Fruit fly (Drosophila melanogaster): ENCODE data around the gene Adck5.
A peak's percentile ranks its signal among the peaks of the same experiment; 100 is the strongest.

The Adck5 gene

DNA sequence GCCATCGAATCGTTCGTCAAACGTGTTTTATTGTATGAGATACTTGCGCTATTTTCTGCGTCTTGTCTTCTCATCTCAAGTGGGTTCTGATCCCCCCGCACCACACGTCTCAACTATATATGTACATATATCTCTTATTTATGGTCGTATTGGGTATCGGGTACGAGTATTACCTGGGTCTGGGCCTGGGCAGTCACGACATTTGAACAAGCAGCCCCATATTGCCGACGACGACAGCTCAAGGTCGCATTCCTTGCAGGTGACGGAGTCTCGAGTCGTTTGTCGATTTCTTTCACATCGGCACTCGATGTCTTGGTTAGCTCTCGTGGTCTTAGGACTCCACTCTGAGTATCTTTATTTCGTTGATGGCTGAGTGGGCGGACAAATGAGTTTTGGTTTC is 24.6 kb upstream of the Adck5 start:
- no peak for TF ChIP-seq CG17801 (GFP tag; optimal IDR thresholded peaks at IDR 0.05; ENCODE audit: partially characterized antibody)

DNA sequence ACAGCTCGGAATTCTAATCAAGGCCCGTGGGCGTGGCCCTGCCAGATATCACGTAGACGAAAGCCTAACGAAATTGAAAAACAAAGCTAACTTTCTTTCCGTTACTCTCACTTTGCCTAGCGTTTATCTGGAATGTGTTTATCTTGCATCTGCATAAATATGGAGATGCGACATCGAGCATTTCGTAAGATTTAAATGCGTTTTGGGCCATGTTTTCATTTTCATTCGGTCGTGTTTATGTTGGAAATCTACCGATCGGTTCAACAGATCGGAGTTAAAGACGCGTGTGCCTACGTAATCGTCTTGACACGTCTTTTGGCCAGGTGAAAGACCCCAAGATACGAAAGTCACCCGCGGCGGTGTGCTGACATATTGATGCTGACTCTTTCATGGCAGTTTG is 21.9 kb upstream of the Adck5 start:
- TF ChIP-seq CG17801 (GFP tag; optimal IDR thresholded peaks at IDR 0.05; ENCODE audit: partially characterized antibody) = no peak

DNA sequence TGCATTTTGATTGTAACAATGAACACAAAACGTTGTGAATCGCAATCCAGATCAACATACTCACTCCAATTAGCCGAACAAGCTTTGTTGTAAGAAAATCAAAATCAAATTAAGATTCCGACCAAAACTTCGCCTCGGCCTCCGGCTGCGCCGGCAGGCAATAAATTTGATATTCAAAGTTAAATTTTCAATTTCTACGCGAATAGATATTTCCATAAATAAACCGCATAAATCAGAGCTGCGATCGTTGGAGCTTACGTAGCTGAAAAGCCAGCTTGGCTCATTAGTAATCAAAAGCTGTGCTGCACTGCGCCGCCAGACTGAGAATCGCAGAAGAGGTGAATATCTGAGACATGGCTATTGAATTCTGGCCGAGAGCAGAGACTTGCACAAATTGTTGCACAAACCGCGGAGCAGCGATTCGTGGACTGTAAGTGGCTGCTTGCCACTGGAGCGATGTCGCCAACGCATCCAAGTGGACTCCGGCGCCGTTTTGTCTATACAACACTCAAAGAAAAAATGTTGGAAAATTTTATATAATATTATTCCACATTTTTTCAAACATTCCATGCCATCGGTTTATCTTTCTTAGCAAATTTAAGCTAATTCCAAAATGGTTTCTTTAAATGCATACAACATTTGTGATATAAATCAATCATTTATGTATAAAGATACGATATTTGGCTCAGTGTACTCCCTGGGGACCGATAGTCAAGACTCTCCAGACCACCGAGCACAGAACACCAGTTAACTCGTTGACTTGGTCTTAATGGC is 21.0 kb upstream of the Adck5 start:
- no peak for TF ChIP-seq CG17801 (GFP tag; optimal IDR thresholded peaks at IDR 0.05; ENCODE audit: partially characterized antibody)

DNA sequence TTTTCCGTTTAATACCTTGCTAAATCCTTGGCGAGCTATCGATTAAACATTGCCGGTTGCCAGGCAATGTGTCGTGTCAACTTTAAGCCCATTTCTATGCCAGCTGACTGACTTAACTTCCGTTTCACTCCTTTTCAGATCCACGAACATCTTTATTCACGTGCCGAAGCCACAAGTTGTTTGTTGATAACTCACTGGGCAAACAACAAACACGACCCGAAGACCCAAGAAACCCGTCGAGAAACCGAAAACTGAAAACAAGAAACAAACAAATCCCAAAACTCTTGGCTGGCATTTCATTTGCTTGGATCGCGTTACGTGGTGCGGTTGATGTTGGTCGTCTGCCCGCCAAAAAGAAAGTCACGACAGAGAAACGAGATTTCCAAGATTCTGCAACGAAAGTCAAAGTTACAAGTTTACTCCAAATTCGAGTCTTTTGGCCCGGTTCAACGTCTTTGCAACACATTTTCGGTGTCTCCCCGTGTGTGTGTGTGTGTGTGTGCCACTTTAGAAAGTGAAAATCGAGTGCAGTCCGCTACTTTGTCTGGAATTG is 18.8 kb upstream of the Adck5 start, which contains the start of gene CG6216:
TSS of gene CG6216 (minus strand) at position 51 of the 553 bp plus-strand sequence.
- no peak for TF ChIP-seq CG17801 (GFP tag; optimal IDR thresholded peaks at IDR 0.05; ENCODE audit: partially characterized antibody)

DNA sequence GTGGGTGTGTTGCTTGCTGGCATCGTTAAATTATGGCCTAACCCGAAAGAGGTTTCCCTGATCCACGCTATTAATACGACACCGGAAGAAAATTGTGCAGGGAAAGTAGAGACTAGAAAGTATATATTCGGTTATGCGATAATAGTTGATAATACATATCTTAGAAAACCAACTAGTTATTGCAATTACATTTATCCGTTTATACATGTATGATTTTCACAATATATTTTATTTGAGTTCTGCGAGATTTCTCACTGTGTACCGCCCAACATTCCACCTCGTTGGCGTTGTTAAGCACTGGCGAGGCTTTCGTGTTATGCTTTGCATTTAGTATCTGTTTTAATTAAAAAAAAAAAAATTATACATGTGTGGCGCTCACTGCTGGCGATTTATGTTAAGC is 14.2 kb upstream of the Adck5 start:
- TF ChIP-seq CG17801 (GFP tag; optimal IDR thresholded peaks at IDR 0.05; ENCODE audit: partially characterized antibody) = no peak

DNA sequence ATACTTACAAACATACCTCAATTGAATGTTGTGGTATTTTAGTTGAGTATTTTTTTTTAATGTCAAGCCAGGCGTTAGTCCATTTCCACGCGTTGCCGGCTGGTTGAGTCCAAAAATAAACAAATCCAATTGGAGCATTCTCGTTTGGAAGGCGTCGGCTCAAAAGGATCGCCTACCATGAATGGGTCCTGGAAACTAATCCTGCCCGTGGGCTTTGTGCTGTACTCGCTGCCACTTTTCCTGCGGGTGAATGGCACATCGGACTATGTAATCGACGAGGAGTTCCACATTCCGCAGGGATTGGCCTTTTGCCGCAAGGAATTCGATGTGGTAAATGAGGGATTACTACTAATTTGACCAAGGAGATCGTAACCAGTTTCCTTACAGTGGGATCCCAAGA is 4.7 kb upstream of the Adck5 start, which contains the start of gene Alg10:
TSS of gene Alg10 (plus strand) at position 73 of the 400 bp plus-strand sequence.
- no peak for TF ChIP-seq CG17801 (GFP tag; optimal IDR thresholded peaks at IDR 0.05; ENCODE audit: partially characterized antibody)

DNA sequence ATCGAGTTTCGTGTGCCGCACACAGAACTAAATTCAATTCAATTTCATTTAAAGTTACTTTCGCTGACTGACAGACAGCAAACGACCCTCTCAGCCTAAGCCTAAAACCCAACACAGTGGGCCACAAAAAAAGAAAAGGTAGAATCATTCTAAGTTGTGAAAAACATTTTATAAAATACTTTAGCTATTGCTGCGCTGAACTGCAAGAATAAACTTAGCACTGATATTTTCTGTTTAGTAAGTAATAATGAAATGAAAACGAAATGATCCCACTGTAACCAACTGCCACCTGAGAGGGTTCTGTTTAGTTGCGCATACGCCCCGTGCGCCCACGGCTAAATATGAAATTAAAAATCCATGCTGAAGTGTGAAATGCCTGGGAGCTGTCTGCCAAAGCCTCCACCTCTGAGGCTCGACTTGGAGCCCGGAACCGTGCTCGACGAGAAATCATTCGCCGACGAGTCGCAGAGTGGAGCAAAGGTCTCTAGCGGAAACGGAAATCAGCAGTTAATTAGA is 3.5 kb downstream of the Adck5 start, which contains the start of gene CG14142:
TSS of gene CG14142 (plus strand) at position 466 of the 516 bp plus-strand sequence.
- no peak for TF ChIP-seq CG17801 (GFP tag; optimal IDR thresholded peaks at IDR 0.05; ENCODE audit: partially characterized antibody)

DNA sequence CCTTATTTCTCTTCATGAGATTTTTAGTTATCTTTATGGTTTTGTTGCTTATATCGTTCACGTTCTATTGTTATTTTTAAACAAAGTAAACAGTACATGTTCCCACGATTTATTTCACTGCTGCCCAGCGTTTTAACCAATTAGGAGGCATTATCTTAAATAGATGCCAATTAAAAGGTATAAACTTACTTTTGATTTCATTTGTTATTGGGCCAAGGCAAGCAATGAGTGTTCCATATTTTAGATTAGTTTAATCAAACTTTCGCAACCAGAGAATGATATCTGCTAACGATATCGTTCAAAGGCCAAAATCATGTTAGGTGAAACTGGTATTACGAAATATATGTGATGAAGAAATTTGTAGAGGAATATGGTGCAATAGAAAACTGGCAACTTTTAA is 13.4 kb downstream of the Adck5 start:
- no peak for TF ChIP-seq CG17801 (GFP tag; optimal IDR thresholded peaks at IDR 0.05; ENCODE audit: partially characterized antibody)

DNA sequence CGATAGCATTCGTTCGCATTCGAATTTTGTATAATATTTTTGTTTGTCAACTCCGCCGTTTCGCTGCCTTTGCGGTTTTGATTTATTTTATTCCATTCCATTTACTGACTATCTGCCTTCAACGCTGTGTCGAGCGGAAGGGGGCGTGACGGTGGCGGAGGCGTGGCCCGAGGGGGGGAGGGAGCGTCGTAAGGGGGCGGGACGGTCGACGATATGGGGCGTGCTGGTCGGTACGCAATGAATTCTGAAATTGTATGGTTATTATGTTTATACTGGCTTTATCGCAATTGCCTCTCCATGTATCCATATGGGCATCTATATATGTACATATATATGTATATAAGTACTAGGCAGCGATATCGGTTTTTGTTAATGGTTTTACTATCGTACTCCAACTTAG is 14.3 kb downstream of the Adck5 start:
- no peak for TF ChIP-seq CG17801 (GFP tag; optimal IDR thresholded peaks at IDR 0.05; ENCODE audit: partially characterized antibody)

DNA sequence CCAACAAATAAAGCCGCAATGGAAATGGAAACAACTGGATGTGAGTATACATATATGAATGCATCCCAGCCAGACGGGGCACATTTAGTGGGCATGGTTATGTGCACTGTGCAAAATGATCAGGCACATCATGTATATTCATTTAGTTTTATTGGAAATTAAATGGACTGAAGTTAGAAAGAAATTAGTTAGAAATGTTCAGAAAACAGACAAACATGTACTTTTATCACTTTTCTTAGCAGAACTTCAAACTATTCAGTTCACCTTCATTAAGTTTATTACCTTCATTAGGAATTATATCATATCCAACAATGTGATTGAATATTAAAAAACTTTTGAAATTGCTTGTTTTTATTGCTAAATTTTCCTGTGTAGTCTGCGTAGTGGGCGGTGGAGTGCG is 17.2 kb downstream of the Adck5 start:
- TF ChIP-seq CG17801 (GFP tag; optimal IDR thresholded peaks at IDR 0.05; ENCODE audit: partially characterized antibody) = no peak

DNA sequence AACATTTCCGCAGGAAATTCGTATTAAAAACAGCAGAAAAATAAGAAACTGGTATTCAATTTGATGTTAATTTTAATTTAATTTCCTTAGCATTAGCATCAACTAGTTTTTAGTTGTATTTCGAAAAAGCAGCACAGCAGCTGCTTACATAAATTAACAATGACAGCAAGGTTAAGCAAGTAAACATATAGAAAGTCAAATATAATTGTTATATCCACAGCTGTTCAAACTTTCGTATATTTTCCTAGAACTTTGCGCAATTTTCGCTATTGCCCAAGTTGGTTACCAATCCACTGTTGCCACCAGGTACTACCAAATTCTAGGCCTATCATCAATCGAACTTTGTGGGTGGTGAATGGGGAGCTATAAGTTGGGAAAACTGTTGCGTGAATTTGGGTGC is 20.4 kb downstream of the Adck5 start:
- TF ChIP-seq CG17801 (GFP tag; optimal IDR thresholded peaks at IDR 0.05; ENCODE audit: partially characterized antibody) = no peak

DNA sequence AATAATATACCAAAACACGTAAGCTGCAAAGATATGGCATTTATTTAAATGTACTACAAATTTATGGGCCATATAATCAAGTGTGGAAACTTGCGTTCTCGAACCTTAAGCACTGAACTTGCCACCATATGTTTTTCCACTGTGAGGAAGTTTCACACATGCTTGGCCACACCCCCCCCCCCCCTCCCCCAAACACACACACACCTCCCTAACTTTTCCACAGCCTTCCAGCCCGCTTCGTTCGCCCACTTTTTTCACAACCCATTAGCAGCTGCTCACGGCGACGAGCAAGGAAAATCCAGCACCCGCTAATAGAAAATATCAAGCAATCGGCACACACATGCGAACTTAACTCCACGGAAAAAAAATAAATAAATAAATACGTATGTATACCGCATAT is 25.7 kb downstream of the Adck5 start:
- no peak for TF ChIP-seq CG17801 (GFP tag; optimal IDR thresholded peaks at IDR 0.05; ENCODE audit: partially characterized antibody)

DNA sequence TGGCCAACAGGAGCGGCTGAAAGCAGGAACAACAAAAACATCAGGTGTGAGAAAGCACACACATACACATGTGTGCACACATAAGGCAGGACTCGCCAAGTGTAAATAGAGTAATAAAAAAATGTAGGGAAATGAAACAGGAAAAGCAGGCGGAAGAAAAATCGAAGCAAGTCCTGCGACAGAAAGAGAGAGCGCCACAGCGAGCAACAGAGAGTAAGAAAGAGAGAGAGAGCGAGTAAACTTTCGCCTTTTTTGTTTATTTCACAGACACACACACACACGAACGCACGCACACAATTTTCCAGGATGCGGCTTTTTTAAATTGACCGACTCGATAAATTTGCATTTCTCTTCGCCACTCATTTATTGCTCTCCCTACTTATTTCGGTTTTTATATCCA is 27.2 kb downstream of the Adck5 start:
- TF ChIP-seq CG17801 (GFP tag; optimal IDR thresholded peaks at IDR 0.05; ENCODE audit: partially characterized antibody) = no peak

DNA sequence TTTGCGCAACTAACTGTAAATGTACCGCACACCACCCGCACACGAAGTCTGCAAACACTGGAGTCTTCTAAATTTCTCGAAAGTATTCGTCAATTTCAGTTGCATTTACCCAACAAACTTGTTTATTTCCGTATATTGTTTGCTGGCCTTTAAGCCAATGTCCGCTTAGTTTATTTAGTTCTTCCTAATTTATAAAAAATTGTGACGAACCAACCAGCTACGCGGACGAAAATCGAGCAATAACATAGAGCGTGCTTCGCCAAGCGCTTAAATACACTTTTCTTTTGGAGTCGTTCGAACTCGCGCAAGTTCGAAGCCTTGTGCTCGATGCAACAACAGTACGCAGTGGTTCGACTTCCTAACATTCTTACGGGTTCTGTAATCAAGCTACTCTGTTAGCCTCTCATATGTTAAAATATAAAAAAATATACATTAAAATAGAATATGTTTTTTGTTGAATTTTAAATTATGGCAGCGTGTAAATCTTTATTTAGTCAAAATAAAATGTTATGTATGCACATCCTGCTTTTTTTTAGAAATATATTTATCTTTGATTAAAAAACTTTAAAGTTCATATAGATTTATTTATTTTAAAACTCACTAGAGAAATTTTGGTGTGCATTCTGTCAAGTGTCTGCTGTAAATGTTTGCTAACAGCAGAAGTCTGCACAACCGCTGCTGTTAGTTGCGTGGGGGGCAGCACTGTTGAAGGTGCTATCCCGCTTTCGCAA is 27.8 kb downstream of the Adck5 start, which contains the start of gene GlcAT-P:
TSS of gene GlcAT-P (minus strand) at position 246 of the 731 bp plus-strand sequence.
- peak; percentile 79 for TF ChIP-seq CG17801 (GFP tag; optimal IDR thresholded peaks at IDR 0.05; ENCODE audit: partially characterized antibody)

DNA sequence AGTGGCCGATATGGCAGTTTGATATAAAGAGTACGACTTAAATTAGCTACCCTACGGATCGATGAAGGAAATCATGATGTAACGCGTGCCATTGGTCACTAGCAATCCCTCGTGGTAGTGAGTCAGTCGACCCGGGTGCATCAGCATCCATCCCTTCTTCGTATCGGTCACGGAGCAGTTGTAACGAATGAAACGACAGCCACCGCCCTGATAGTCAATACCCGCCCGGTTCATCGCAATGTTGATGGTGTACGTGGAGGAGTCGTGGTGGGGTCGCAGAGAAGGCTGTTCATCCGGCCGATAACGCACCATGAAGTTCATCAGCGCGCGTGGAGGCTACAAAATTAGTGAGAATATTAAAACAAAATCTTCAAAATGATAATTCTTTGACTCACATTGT is 28.8 kb downstream of the Adck5 start:
- no peak for TF ChIP-seq CG17801 (GFP tag; optimal IDR thresholded peaks at IDR 0.05; ENCODE audit: partially characterized antibody)
